Fruit fly (Drosophila melanogaster) whole organism, embryonic: Measurements from ENCODE around the gene CG1640.

Experiments used
- Awh ChIP-seq: fragments of 200-800 bp; sonication (Bioruptor generic); IDR thresholded peaks from 2 replicates; pipeline ENCODE4, ENCODE4 v1.3.6; 2022; ENCODE audit warnings: missing biosample characterization, missing genetic modification characterization
- CG10565 ChIP-seq: fragments of 200-800 bp; sonication (Bioruptor generic); optimal IDR thresholded peaks from 3 replicates; lab custom pipeline; 2016; ENCODE audit warnings: missing biosample characterization, mild to moderate bottlenecking, missing genetic modification characterization
- CG12071 ChIP-seq: fragments of 200-800 bp; sonication (Bioruptor generic); optimal IDR thresholded peaks from 3 replicates; lab custom pipeline; 2018; ENCODE audit warnings: missing biosample characterization, mild to moderate bottlenecking, missing genetic modification characterization
- CG12104 ChIP-seq: fragments of 200-800 bp; sonication (Bioruptor generic); optimal IDR thresholded peaks from 3 replicates; lab custom pipeline; 2016; ENCODE audit warnings: missing biosample characterization, missing genetic modification characterization
- CG12769 ChIP-seq: fragments of 200-800 bp; sonication (Bioruptor generic); optimal IDR thresholded peaks from 2 replicates; lab custom pipeline; 2019; ENCODE audit warnings: missing biosample characterization, mild to moderate bottlenecking, missing genetic modification characterization, moderate library complexity
- CG17568 ChIP-seq: fragments of 200-800 bp; sonication (Bioruptor generic); optimal IDR thresholded peaks from 2 replicates; lab custom pipeline; 2018; ENCODE audit warnings: missing biosample characterization, mild to moderate bottlenecking, missing genetic modification characterization, moderate library complexity
- CG18262 ChIP-seq: fragments of 200-800 bp; optimal IDR thresholded peaks from 3 replicates; lab custom pipeline; 2019; ENCODE audit warnings: missing biosample characterization, mild to moderate bottlenecking, missing genetic modification characterization, moderate library complexity
- CG2678 ChIP-seq: fragments of 200-800 bp; sonication (Bioruptor generic); optimal IDR thresholded peaks from 3 replicates; lab custom pipeline; 2019; ENCODE audit warnings: missing biosample characterization, mild to moderate bottlenecking, missing genetic modification characterization, moderate library complexity
- CG2712 ChIP-seq: fragments of 200-800 bp; optimal IDR thresholded peaks from 3 replicates; lab custom pipeline; 2019; ENCODE audit warnings: missing biosample characterization, mild to moderate bottlenecking, missing genetic modification characterization, moderate library complexity
- CG3163 ChIP-seq: fragments of 200-800 bp; sonication (Bioruptor generic); optimal IDR thresholded peaks from 3 replicates; lab custom pipeline; 2016; ENCODE audit warnings: missing biosample characterization, missing genetic modification characterization
- CG42726 ChIP-seq: fragments of 200-800 bp; sonication (Bioruptor generic); IDR thresholded peaks from 2 replicates; pipeline ENCODE4 v1.3.6; 2022; ENCODE audit warnings: missing biosample characterization, missing genetic modification characterization; ENCODE audit not compliant: partially characterized antibody
- CG6854 ChIP-seq: fragments of 200-800 bp; sonication (Bioruptor generic); optimal IDR thresholded peaks from 3 replicates; lab custom pipeline; 2017; ENCODE audit warnings: missing biosample characterization, mild to moderate bottlenecking, missing genetic modification characterization
- CG7357 ChIP-seq: fragments of 200-800 bp; sonication (Bioruptor generic); IDR thresholded peaks from 3 replicates; pipeline ENCODE4 v1.3.6; 2022; ENCODE audit warnings: missing biosample characterization, missing genetic modification characterization
- CG7839 ChIP-seq: fragments of 200-800 bp; sonication (Bioruptor generic); optimal IDR thresholded peaks from 3 replicates; lab custom pipeline; 2018; ENCODE audit warnings: missing biosample characterization, mild to moderate bottlenecking, missing genetic modification characterization, moderate library complexity
- CG7963 ChIP-seq: fragments of 200-800 bp; sonication (Bioruptor generic); IDR thresholded peaks from 3 replicates; pipeline ENCODE4 v1.3.6; 2022; ENCODE audit warnings: missing biosample characterization, missing genetic modification characterization; ENCODE audit not compliant: partially characterized antibody
- CG8281 ChIP-seq: fragments of 200-800 bp; sonication (Bioruptor generic); optimal IDR thresholded peaks from 2 replicates; lab custom pipeline; 2018; ENCODE audit warnings: missing biosample characterization, mild to moderate bottlenecking, missing genetic modification characterization, moderate library complexity
- CG8388 ChIP-seq: fragments of 200-800 bp; sonication (Bioruptor generic); optimal IDR thresholded peaks from 2 replicates; lab custom pipeline; 2019; ENCODE audit warnings: missing biosample characterization, mild to moderate bottlenecking, missing genetic modification characterization, moderate library complexity
- CG9797 ChIP-seq: fragments of 200-800 bp; sonication (Bioruptor generic); optimal IDR thresholded peaks from 3 replicates; lab custom pipeline; 2018; ENCODE audit warnings: missing biosample characterization, mild to moderate bottlenecking, missing genetic modification characterization
- CrebB ChIP-seq: fragments of 200-800 bp; sonication (Bioruptor generic); optimal IDR thresholded peaks from 3 replicates; lab custom pipeline; 2018; ENCODE audit warnings: missing biosample characterization, mild to moderate bottlenecking, missing genetic modification characterization
- D19A ChIP-seq: fragments of 200-800 bp; optimal IDR thresholded peaks from 3 replicates; lab custom pipeline; 2019; ENCODE audit warnings: missing biosample characterization, mild to moderate bottlenecking, missing genetic modification characterization, moderate library complexity
- E2f2 ChIP-seq: fragments of 200-800 bp; sonication (Bioruptor generic); IDR thresholded peaks from 2 replicates; pipeline ENCODE4 v1.3.6; 2022; ENCODE audit warnings: missing biosample characterization, missing genetic modification characterization
- Gsc ChIP-seq: fragments of 200-800 bp; sonication (Bioruptor generic); IDR thresholded peaks from 2 replicates; pipeline ENCODE4 v1.3.6; 2022; ENCODE audit warnings: missing biosample characterization, missing genetic modification characterization
- H15 ChIP-seq: fragments of 200-800 bp; sonication (Bioruptor generic); IDR thresholded peaks from 3 replicates; pipeline ENCODE4 v1.3.6; 2022; ENCODE audit warnings: missing biosample characterization, missing genetic modification characterization
- Jarid2 ChIP-seq: fragments of 200-800 bp; sonication (Bioruptor generic); optimal IDR thresholded peaks from 3 replicates; lab custom pipeline; 2017; ENCODE audit warnings: mild to moderate bottlenecking, missing biosample characterization, missing genetic modification reagents, missing genetic modification characterization
- NfI ChIP-seq: fragments of 200-800 bp; sonication (Bioruptor generic); optimal IDR thresholded peaks from 3 replicates; lab custom pipeline; 2018; ENCODE audit warnings: missing biosample characterization, mild to moderate bottlenecking, missing genetic modification characterization, moderate library complexity
- Rfx ChIP-seq: fragments of 200-800 bp; sonication (Bioruptor generic); IDR thresholded peaks from 2 replicates; pipeline ENCODE4 v1.3.6; 2022; ENCODE audit warnings: missing biosample characterization, missing genetic modification characterization
- Rx ChIP-seq: fragments of 200-800 bp; sonication (Bioruptor generic); IDR thresholded peaks from 2 replicates; pipeline ENCODE4 v1.3.6; 2022; ENCODE audit warnings: missing biosample characterization, missing genetic modification characterization
- Stat92E ChIP-seq, 3 experiments: fragments of >200 bp in 2 of 3; fragments of 200-800 bp in 1 of 3; sonication (Bioruptor generic) in 1 of 3; optimal IDR thresholded peaks; 2 replicates each; lab custom pipeline; 2017 to 2019; ENCODE audit warnings: missing biosample characterization in 3 of 3, missing genetic modification characterization in 3 of 3, mild to moderate bottlenecking in 1 of 3, moderate library complexity in 1 of 3
- amos ChIP-seq: fragments of 200-800 bp; sonication (Bioruptor generic); IDR thresholded peaks from 2 replicates; pipeline ENCODE4 v1.3.6; 2022; ENCODE audit warnings: missing biosample characterization, missing genetic modification characterization; ENCODE audit not compliant: partially characterized antibody
- aop ChIP-seq: fragments of 200-800 bp; sonication (Bioruptor generic); IDR thresholded peaks from 2 replicates; pipeline ENCODE4 v1.3.6; 2022; ENCODE audit warnings: missing biosample characterization, missing genetic modification characterization
- ase ChIP-seq: fragments of 200-800 bp; sonication (Bioruptor generic); IDR thresholded peaks from 3 replicates; pipeline ENCODE4 v1.3.6; 2022; ENCODE audit warnings: missing biosample characterization, missing genetic modification characterization
- bsh ChIP-seq, 2 experiments: fragments of 200-800 bp; sonication (Bioruptor generic); optimal IDR thresholded peaks; 2 replicates each; lab custom pipeline; 2017 to 2018; ENCODE audit warnings: mild to moderate bottlenecking in 2 of 2, missing biosample characterization in 2 of 2, missing genetic modification characterization in 2 of 2, moderate library complexity in 1 of 2
- cato ChIP-seq: fragments of 200-800 bp; sonication (Bioruptor generic); optimal IDR thresholded peaks from 2 replicates; lab custom pipeline; 2016; ENCODE audit warnings: missing biosample characterization, missing genetic modification characterization, borderline replicate concordance
- chn ChIP-seq: fragments of 200-800 bp; sonication (Bioruptor generic); optimal IDR thresholded peaks from 2 replicates; lab custom pipeline; 2016; ENCODE audit warnings: missing biosample characterization, missing genetic modification characterization
- ci ChIP-seq: fragments of 200-800 bp; sonication (Bioruptor generic); IDR thresholded peaks from 3 replicates; pipeline ENCODE4 v1.3.6; 2022; ENCODE audit warnings: missing biosample characterization, missing genetic modification characterization
- disco-r ChIP-seq: fragments of 200-800 bp; sonication (Bioruptor generic); optimal IDR thresholded peaks from 2 replicates; lab custom pipeline; 2016; ENCODE audit warnings: missing biosample characterization, missing genetic modification characterization
- dysf ChIP-seq: fragments of 200-800 bp; sonication (Bioruptor generic); IDR thresholded peaks from 3 replicates; pipeline ENCODE4 v1.3.6; 2022; ENCODE audit warnings: missing biosample characterization, missing genetic modification characterization
- gcm2 ChIP-seq: fragments of 200-800 bp; sonication (Bioruptor generic); optimal IDR thresholded peaks from 2 replicates; lab custom pipeline; 2016; ENCODE audit warnings: missing biosample characterization, missing genetic modification characterization
- gem ChIP-seq: fragments of 200-800 bp; sonication (Bioruptor generic); optimal IDR thresholded peaks from 2 replicates; lab custom pipeline; 2019; ENCODE audit warnings: missing biosample characterization, mild to moderate bottlenecking, missing genetic modification characterization, moderate library complexity
- gsb ChIP-seq: fragments of 200-800 bp; sonication (Bioruptor generic); IDR thresholded peaks from 2 replicates; pipeline ENCODE4 v1.3.6; 2022; ENCODE audit warnings: missing biosample characterization, missing genetic modification characterization
- gsb-n ChIP-seq: fragments of 200-800 bp; sonication (Bioruptor generic); optimal IDR thresholded peaks from 3 replicates; lab custom pipeline; 2018; ENCODE audit warnings: missing biosample characterization, mild to moderate bottlenecking, missing genetic modification characterization
- mirr ChIP-seq: fragments of 200-800 bp; sonication (Bioruptor generic); optimal IDR thresholded peaks from 3 replicates; lab custom pipeline; 2018; ENCODE audit warnings: missing biosample characterization, mild to moderate bottlenecking, missing genetic modification characterization
- pb ChIP-seq: fragments of 200-800 bp; sonication (Bioruptor generic); optimal IDR thresholded peaks from 3 replicates; lab custom pipeline; 2016; ENCODE audit warnings: missing biosample characterization, missing genetic modification characterization
- pnt ChIP-seq: fragments of 200-800 bp; sonication (Bioruptor generic); optimal IDR thresholded peaks from 3 replicates; lab custom pipeline; 2016; ENCODE audit warnings: missing biosample characterization, missing genetic modification characterization
- prd ChIP-seq, 3 experiments: fragments of >200 bp in 2 of 3; fragments of 200-800 bp in 1 of 3; sonication (Bioruptor generic) in 1 of 3; optimal IDR thresholded peaks in 2 of 3; IDR thresholded peaks in 1 of 3; 2 replicates in 2 of 3; 3 replicates in 1 of 3; pipeline versions ENCODE4 v1.3.6 to Lab custom; 2017 to 2022; ENCODE audit warnings: missing biosample characterization in 1 of 3, missing genetic modification characterization in 1 of 3
- sr ChIP-seq: fragments of 200-800 bp; sonication (Bioruptor generic); IDR thresholded peaks from 3 replicates; pipeline ENCODE4 v1.3.6; 2022; ENCODE audit warnings: missing biosample characterization, missing genetic modification characterization
- tna ChIP-seq: fragments of 200-800 bp; sonication (Bioruptor generic); IDR thresholded peaks from 2 replicates; pipeline ENCODE4 v1.3.6; 2022; ENCODE audit warnings: missing biosample characterization, missing genetic modification characterization; ENCODE audit not compliant: partially characterized antibody
- ttk ChIP-seq: fragments of 200-800 bp; sonication (Bioruptor generic); IDR thresholded peaks from 2 replicates; pipeline ENCODE4 v2.1.2; 2022; ENCODE audit warnings: missing biosample characterization, missing genetic modification characterization

CG1640 gene

DNA sequence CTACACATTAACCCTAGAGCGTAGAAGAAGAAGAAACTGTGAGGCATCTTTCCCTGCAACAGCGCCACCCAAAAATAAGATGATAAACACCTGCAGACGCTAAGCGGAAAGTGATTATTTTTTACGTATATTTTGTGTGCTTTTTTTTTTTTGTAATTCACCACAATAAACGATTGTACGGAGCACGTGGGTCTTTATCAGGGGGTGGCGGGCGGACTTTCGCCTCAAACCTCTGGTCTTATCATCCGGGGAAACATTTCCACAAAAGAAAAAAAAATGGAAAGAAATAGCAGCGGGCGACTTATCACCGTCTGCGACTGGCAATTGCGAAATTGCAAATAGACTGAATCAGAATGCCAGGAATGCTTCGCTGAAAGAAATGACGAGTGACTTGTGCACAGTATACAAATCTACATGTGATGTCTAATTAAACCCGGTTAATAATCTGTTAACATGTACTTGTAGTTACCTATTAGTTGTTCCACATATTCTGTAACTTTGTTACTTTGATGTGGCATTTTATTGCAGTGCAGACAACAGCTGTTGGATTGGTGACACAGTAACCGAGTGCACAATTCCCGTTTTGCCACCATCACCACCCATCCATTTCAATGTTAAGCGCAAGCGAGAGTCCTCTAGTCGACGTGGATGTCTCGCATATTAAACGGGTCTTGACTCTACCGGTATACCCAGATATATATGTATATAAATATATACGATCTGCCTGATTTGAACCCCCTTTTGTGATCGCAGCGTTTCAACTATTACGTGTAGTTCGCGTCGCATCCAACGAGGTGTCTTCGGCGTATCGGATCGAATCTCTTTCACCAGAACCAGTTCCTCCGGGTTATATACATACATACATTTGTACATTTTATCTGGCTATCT, 38.3 kb upstream of the CG1640 start (continued):
- TF ChIP-seq pb (GFP tag; lab: Kevin White, UChicago), result no peak
- no peak for TF ChIP-seq gsb-n (tag; lab: Kevin White, UChicago)
- no peak for TF ChIP-seq CG12071 (GFP tag; lab: Kevin White, UChicago)
- peak; percentile 11 to 25 for TF ChIP-seq bsh (GFP tag; optimal IDR thresholded peaks at IDR 0.05; lab: Kevin White, UChicago)
- TF ChIP-seq CG7963 (GFP tag; lab: Robert Waterston, UW), result no peak
- no peak for TF ChIP-seq tna (GFP tag; lab: Robert Waterston, UW)
- TF ChIP-seq prd (optimal IDR thresholded peaks at IDR 0.05; lab: Kevin White, UChicago), result no peak
- peak; percentile 31; the same call in 2 of the 3 replicates for TF ChIP-seq prd (GFP tag; IDR thresholded peaks at IDR 0.05; lab: Robert Waterston, UW)
- no peak for TF ChIP-seq H15 (GFP tag; lab: Robert Waterston, UW)
- TF ChIP-seq CG42726, result no peak
- TF ChIP-seq CG9797 (GFP tag; lab: Kevin White, UChicago), result no peak
- TF ChIP-seq CG8388, result no peak
- no peak for TF ChIP-seq pnt (GFP tag; lab: Kevin White, UChicago)
- TF ChIP-seq CrebB (tag; lab: Kevin White, UChicago), result no peak
- no peak for TF ChIP-seq gsb (GFP tag; lab: Robert Waterston, UW)
- TF ChIP-seq Rfx (GFP tag; lab: Robert Waterston, UW), result no peak
- TF ChIP-seq NfI (GFP tag; lab: Kevin White, UChicago), result peak; percentile 21
- TF ChIP-seq CG18262 (tag; lab: Kevin White, UChicago), result no peak
- no peak for TF ChIP-seq disco-r (GFP tag; lab: Kevin White, UChicago)
- no peak for TF ChIP-seq E2f2
- no peak for TF ChIP-seq cato (GFP tag; lab: Kevin White, UChicago)
- TF ChIP-seq Rx, result no peak
- no peak for TF ChIP-seq CG7357 (GFP tag; lab: Robert Waterston, UW)
- no peak for TF ChIP-seq CG17568 (GFP tag; lab: Kevin White, UChicago)
- TF ChIP-seq ttk (GFP tag; lab: Robert Waterston, UW), result 0 out of 2 replicates have a peak, but pooled peaks have one; percentile 16
- peak; percentile 7 for TF ChIP-seq CG7839 (tag; lab: Kevin White, UChicago)
- peak; percentile 46 for TF ChIP-seq gem (tag; lab: Kevin White, UChicago)
- TF ChIP-seq CG8281 (tag; lab: Kevin White, UChicago), result no peak
- TF ChIP-seq ase (GFP tag; lab: Robert Waterston, UW), result no peak
- no peak for TF ChIP-seq chn (GFP tag; lab: Kevin White, UChicago)
- peak; percentile 34; the same call in 1 of the 3 replicates for TF ChIP-seq dysf (GFP tag; lab: Robert Waterston, UW)
- TF ChIP-seq Awh (GFP tag; lab: Robert Waterston, UW), result no peak
- TF ChIP-seq CG3163 (GFP tag; lab: Kevin White, UChicago), result no peak
- TF ChIP-seq mirr, result no peak
- no peak for TF ChIP-seq Stat92E (GFP tag; optimal IDR thresholded peaks at IDR 0.05; lab: Kevin White, UChicago)
- TF ChIP-seq CG12104, result no peak
- TF ChIP-seq sr (GFP tag; lab: Robert Waterston, UW), result no peak
- TF ChIP-seq CG12769 (tag; lab: Kevin White, UChicago), result peak; percentile 11
- TF ChIP-seq amos (GFP tag; lab: Robert Waterston, UW), result no peak
- TF ChIP-seq aop, result 0 out of 2 replicates have a peak, but pooled peaks have one; percentile 28
- no peak for TF ChIP-seq CG6854 (GFP tag; lab: Kevin White, UChicago)
- no peak for TF ChIP-seq CG10565 (GFP tag; lab: Kevin White, UChicago)
- TF ChIP-seq CG2678 (tag; lab: Kevin White, UChicago), result peak; percentile 27
- no peak for TF ChIP-seq D19A (tag; lab: Kevin White, UChicago)
- no peak for TF ChIP-seq gcm2 (GFP tag; lab: Kevin White, UChicago)
- TF ChIP-seq ci (GFP tag; lab: Robert Waterston, UW), result no peak; the same call in 2 of the 3 replicates
- TF ChIP-seq CG2712 (tag; lab: Kevin White, UChicago), result no peak
- no peak for TF ChIP-seq Jarid2 (GFP tag; lab: Kevin White, UChicago)
- no peak for TF ChIP-seq Gsc (GFP tag; lab: Robert Waterston, UW)
